Worm (Caenorhabditis elegans): ENCODE results near the gene Y73B6A.3.
A peak's percentile ranks its signal among the peaks of the same experiment; 100 is the strongest.

The Y73B6A.3 gene

DNA sequence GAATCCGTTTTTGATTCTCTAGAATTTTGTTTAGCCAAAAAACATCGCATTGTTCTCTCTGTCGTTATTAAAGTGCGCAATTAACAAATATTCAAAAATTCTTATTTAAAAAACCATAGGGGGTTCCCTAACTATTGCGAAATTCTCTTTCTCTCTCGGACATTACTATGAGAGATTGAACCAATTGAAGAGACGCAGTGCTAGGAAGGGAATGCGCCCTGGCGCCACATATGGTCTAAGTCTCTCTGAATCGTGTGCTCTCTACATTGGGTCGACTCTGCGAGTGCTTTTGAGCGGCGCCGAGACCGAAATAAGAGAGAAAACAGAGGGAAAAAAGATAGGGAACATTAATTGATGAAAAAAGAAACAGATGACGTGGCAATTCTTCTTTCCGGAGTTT is 45.8 kb upstream of the Y73B6A.3 start (continued):
- TF ChIP-seq nhr-237 (tag; optimal IDR thresholded peaks at IDR 0.05) = no peak
- TF ChIP-seq lin-15B (tag; optimal IDR thresholded peaks at IDR 0.05) = no peak
- no peak for TF ChIP-seq dmd-8 (GFP tag; IDR thresholded peaks at IDR 0.05)
- peak in 1 of 2 experiments; percentile 16 for TF ChIP-seq daf-16 (GFP tag; optimal IDR thresholded peaks at IDR 0.05)
- peak; percentile 66 for TF ChIP-seq daf-16 (tag; optimal IDR thresholded peaks at IDR 0.05)
- no peak for TF ChIP-seq lir-3 (tag; optimal IDR thresholded peaks at IDR 0.05)
- TF ChIP-seq arid-1 (GFP tag; conservative IDR thresholded peaks at IDR 0.05) = peak; percentile 49; the same call in 1 of the 2 replicates
- no peak for TF ChIP-seq dmd-9 (GFP tag; IDR thresholded peaks at IDR 0.05)
- no peak for TF ChIP-seq fos-1 (tag; optimal IDR thresholded peaks at IDR 0.05)
- peak; percentile 47; the same call in 1 of the 2 replicates for TF ChIP-seq ctbp-1 (GFP tag; IDR thresholded peaks at IDR 0.05)
- peak; percentile 77 for TF ChIP-seq rbr-2 (tag; optimal IDR thresholded peaks at IDR 0.05)
- no peak for TF ChIP-seq snpc-4 (tag; optimal IDR thresholded peaks at IDR 0.05)
- TF ChIP-seq egl-27 (tag; optimal IDR thresholded peaks at IDR 0.05) = no peak
- no peak for TF ChIP-seq spr-1 (tag; optimal IDR thresholded peaks at IDR 0.05)
- TF ChIP-seq Y105C5A.15 (GFP tag; IDR thresholded peaks at IDR 0.05) = no peak

DNA sequence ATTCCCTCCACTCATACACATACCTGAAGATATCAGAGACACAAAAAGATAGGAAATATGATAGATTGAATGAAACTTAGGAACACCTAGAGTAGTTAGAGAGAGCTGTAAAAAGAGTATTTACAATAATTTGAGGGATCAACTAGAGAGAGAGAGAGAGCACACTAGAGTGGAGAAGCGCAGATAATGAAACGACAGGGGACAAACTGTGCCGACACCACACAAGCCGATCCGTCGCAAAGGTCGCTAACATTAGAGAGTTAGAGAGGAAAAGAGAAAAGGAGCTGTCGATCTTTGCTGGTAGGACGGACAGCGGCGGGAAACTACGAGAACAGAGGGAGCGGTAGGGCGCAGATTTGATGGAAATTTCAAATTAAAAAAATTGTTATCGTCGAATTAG is 45.1 kb upstream of the Y73B6A.3 start, which contains the start of gene dyci-1:
Gene dyci-1 (minus strand): TSS at position 122 of the 400 bp plus-strand sequence.
- TF ChIP-seq hmg-1.1 (GFP tag; IDR thresholded peaks at IDR 0.05) (peak; percentile 36; the same call in 1 of the 2 replicates), hlh-30 (tag; optimal IDR thresholded peaks at IDR 0.05; ENCODE audit: insufficient read depth) (no peak), cey-2 (tag; optimal IDR thresholded peaks at IDR 0.05; ENCODE audit: borderline replicate concordance, insufficient read depth) (no peak), hif-1 (tag; optimal IDR thresholded peaks at IDR 0.05) (no peak), nhr-102 (tag; optimal IDR thresholded peaks at IDR 0.05) (no peak), aly-2 (tag; optimal IDR thresholded peaks at IDR 0.05) (no peak), ceh-20 (GFP tag; IDR thresholded peaks at IDR 0.05) (no peak), ceh-82 (tag; optimal IDR thresholded peaks at IDR 0.05) (no peak), snpc-4 (tag; optimal IDR thresholded peaks at IDR 0.05) (no peak), mxl-2 (GFP tag; conservative IDR thresholded peaks at IDR 0.05) (no peak), jun-1 (tag; optimal IDR thresholded peaks at IDR 0.05) (no peak), nhr-11 (tag; optimal IDR thresholded peaks at IDR 0.05) (peak; percentile 4), ceh-28 (tag; optimal IDR thresholded peaks at IDR 0.05) (no peak), nhr-6 (tag; optimal IDR thresholded peaks at IDR 0.05) (peak; percentile 51), tra-1 (GFP tag; IDR thresholded peaks at IDR 0.05) (no peak), aha-1 (tag) (peak; percentile 16), daf-16 (GFP tag; optimal IDR thresholded peaks at IDR 0.05) (no peak), daf-16 (tag; optimal IDR thresholded peaks at IDR 0.05) (no peak), mxl-3 (GFP tag; optimal IDR thresholded peaks at IDR 0.05) (no peak), madf-5 (GFP tag; IDR thresholded peaks at IDR 0.05) (no peak), nhr-77 (tag; optimal IDR thresholded peaks at IDR 0.05) (no peak), ZK546.5 (tag; optimal IDR thresholded peaks at IDR 0.05) (no peak), nhr-48 (tag; optimal IDR thresholded peaks at IDR 0.05) (no peak), dve-1 (tag; optimal IDR thresholded peaks at IDR 0.05; ENCODE audit: insufficient read depth) (peak; percentile 61), madf-9 (GFP tag; conservative IDR thresholded peaks at IDR 0.05) (no peak), mep-1 (tag; optimal IDR thresholded peaks at IDR 0.05) (peak; percentile 39), hlh-11 (tag; optimal IDR thresholded peaks at IDR 0.05) (peak; percentile 59), mdt-29 (GFP tag; IDR thresholded peaks at IDR 0.05) (no peak), rbr-2 (tag; optimal IDR thresholded peaks at IDR 0.05) (no peak), zfp-2 (tag; optimal IDR thresholded peaks at IDR 0.05) (no peak), nhr-42 (GFP tag; IDR thresholded peaks at IDR 0.05) (no peak), lim-7 (GFP tag; IDR thresholded peaks at IDR 0.05) (no peak), arid-1 (GFP tag; conservative IDR thresholded peaks at IDR 0.05) (no peak), zfp-3 (GFP tag; conservative IDR thresholded peaks at IDR 0.05) (no peak), lin-38 (GFP tag; IDR thresholded peaks at IDR 0.05) (peak; percentile 27; the same call in 1 of the 2 replicates), nhr-10 (tag; optimal IDR thresholded peaks at IDR 0.05) (no peak), R02D3.7 (tag; optimal IDR thresholded peaks at IDR 0.05) (no peak), mes-2 (tag; optimal IDR thresholded peaks at IDR 0.05; ENCODE audit: poor library complexity, severe bottlenecking) (peak; percentile 38), mdl-1 (tag; optimal IDR thresholded peaks at IDR 0.05) (no peak), ctbp-1 (GFP tag; IDR thresholded peaks at IDR 0.05) (no peak), unc-130 (GFP tag; optimal IDR thresholded peaks at IDR 0.05) (no peak)

All from whole organism, L4 larva.